Worm (Caenorhabditis elegans): Measurements from ENCODE around the gene F15B9.10.

Gene F15B9.10

ce11 chrV:13004374-13004773, 4.4 kb downstream of the F15B9.10 start:
- TF ChIP-seq him-1 (tag; optimal IDR thresholded peaks at IDR 0.05), result no peak
- no peak for TF ChIP-seq W03F9.2 (tag; optimal IDR thresholded peaks at IDR 0.05)
- TF ChIP-seq dao-5 (tag; optimal IDR thresholded peaks at IDR 0.05), result no peak

- peak; percentile 72 for TF ChIP-seq him-1 (tag; optimal IDR thresholded peaks at IDR 0.05)
- TF ChIP-seq W03F9.2 (tag; optimal IDR thresholded peaks at IDR 0.05), result no peak
- peak; percentile 72 for TF ChIP-seq dao-5 (tag; optimal IDR thresholded peaks at IDR 0.05)
These were observed 5.3 kb downstream of the F15B9.10 start for ce11 chrV:13003378-13003777.

ce11 chrV:13002070-13002469, 6.7 kb downstream of the F15B9.10 start, which contains the start of gene inft-2:
TSS of gene inft-2 (plus strand) at chrV:13002317.
- TF ChIP-seq W03F9.2 (tag; optimal IDR thresholded peaks at IDR 0.05) (no peak), dao-5 (tag; optimal IDR thresholded peaks at IDR 0.05) (no peak)

- TF ChIP-seq him-1 (tag; optimal IDR thresholded peaks at IDR 0.05) (no peak), dao-5 (tag; optimal IDR thresholded peaks at IDR 0.05) (no peak), W03F9.2 (tag; optimal IDR thresholded peaks at IDR 0.05) (no peak)
These were observed 8.7 kb downstream of the F15B9.10 start for ce11 chrV:13000068-13000467.

ce11 chrV:12999559-12999958, 9.2 kb downstream of the F15B9.10 start, which contains the start of gene far-4:
TSS of gene far-4 (minus strand) at chrV:12999659.
- TF ChIP-seq W03F9.2 (tag; optimal IDR thresholded peaks at IDR 0.05), result no peak
- TF ChIP-seq dao-5 (tag; optimal IDR thresholded peaks at IDR 0.05), result no peak
- no peak for TF ChIP-seq him-1 (tag; optimal IDR thresholded peaks at IDR 0.05)

- TF ChIP-seq dao-5 (tag; optimal IDR thresholded peaks at IDR 0.05) (no peak), W03F9.2 (tag; optimal IDR thresholded peaks at IDR 0.05) (no peak), him-1 (tag; optimal IDR thresholded peaks at IDR 0.05) (no peak)
These were observed 11.3 kb downstream of the F15B9.10 start, which contains the start of gene far-3 for ce11 chrV:12997422-12997821. TSS of gene far-3 (minus strand) at chrV:12997522.

- TF ChIP-seq W03F9.2 (tag; optimal IDR thresholded peaks at IDR 0.05), result no peak
- no peak for TF ChIP-seq him-1 (tag; optimal IDR thresholded peaks at IDR 0.05)
- no peak for TF ChIP-seq dao-5 (tag; optimal IDR thresholded peaks at IDR 0.05)
These were observed 13.5 kb downstream of the F15B9.10 start, which contains the start of gene far-5 for ce11 chrV:12995269-12995668. TSS of gene far-5 (plus strand) at chrV:12995569.

ce11 chrV:12992891-12993290, 15.8 kb downstream of the F15B9.10 start, which contains the start of the genes F15B9.11 and dsl-7:
TSS of gene F15B9.11 (minus strand) at chrV:12992895.
TSS of gene dsl-7 (plus strand) at chrV:12993150.
- TF ChIP-seq him-1 (tag; optimal IDR thresholded peaks at IDR 0.05) (no peak), dao-5 (tag; optimal IDR thresholded peaks at IDR 0.05) (no peak), W03F9.2 (tag; optimal IDR thresholded peaks at IDR 0.05) (no peak)

- TF ChIP-seq him-1 (tag; optimal IDR thresholded peaks at IDR 0.05) (no peak), dao-5 (tag; optimal IDR thresholded peaks at IDR 0.05) (no peak), W03F9.2 (tag; optimal IDR thresholded peaks at IDR 0.05) (no peak)
These were observed 20.5 kb downstream of the F15B9.10 start, which contains the start of gene F15B9.8 for ce11 chrV:12988256-12988655. TSS of gene F15B9.8 (plus strand) at chrV:12988556.

ce11 chrV:12987061-12987460, 21.7 kb downstream of the F15B9.10 start, which contains the start of gene shw-3:
TSS of gene shw-3 (minus strand) at chrV:12987161.
- TF ChIP-seq W03F9.2 (tag; optimal IDR thresholded peaks at IDR 0.05) (no peak), dao-5 (tag; optimal IDR thresholded peaks at IDR 0.05) (no peak), him-1 (tag; optimal IDR thresholded peaks at IDR 0.05) (no peak)

- TF ChIP-seq W03F9.2 (tag; optimal IDR thresholded peaks at IDR 0.05), result no peak
- no peak for TF ChIP-seq dao-5 (tag; optimal IDR thresholded peaks at IDR 0.05)
- TF ChIP-seq him-1 (tag; optimal IDR thresholded peaks at IDR 0.05), result no peak
These were observed 34.7 kb downstream of the F15B9.10 start for ce11 chrV:12974047-12974446.

- TF ChIP-seq him-1 (tag; optimal IDR thresholded peaks at IDR 0.05) (no peak), dao-5 (tag; optimal IDR thresholded peaks at IDR 0.05) (no peak), W03F9.2 (tag; optimal IDR thresholded peaks at IDR 0.05) (peak; percentile 29)
These were observed 38.1 kb downstream of the F15B9.10 start, which contains the start of gene pnn-1 for ce11 chrV:12970575-12971160. TSS of gene pnn-1 (plus strand) at chrV:12971110.

- TF ChIP-seq dao-5 (tag; optimal IDR thresholded peaks at IDR 0.05) (no peak), W03F9.2 (tag; optimal IDR thresholded peaks at IDR 0.05) (no peak), him-1 (tag; optimal IDR thresholded peaks at IDR 0.05) (no peak)
These were observed 40.2 kb downstream of the F15B9.10 start, which contains the start of gene lin-46 for ce11 chrV:12968555-12968954. TSS of gene lin-46 (plus strand) at chrV:12968855.

- TF ChIP-seq W03F9.2 (tag; optimal IDR thresholded peaks at IDR 0.05), result peak; percentile 3
- TF ChIP-seq him-1 (tag; optimal IDR thresholded peaks at IDR 0.05), result peak; percentile 55
These were observed 40.8 kb downstream of the F15B9.10 start, which contains the start of gene R186.8 for ce11 chrV:12967925-12968327. TSS of gene R186.8 (minus strand) at chrV:12967982.
